Worm (Caenorhabditis elegans): ENCODE measurements around the gene F55B11.3.

The F55B11.3 gene

ce11 chrIV:14395531-14395930 is 29.0 kb upstream of the F55B11.3 start:
- TF ChIP-seq sem-4 (tag; optimal IDR thresholded peaks at IDR 0.05): no peak
- no peak for TF ChIP-seq nhr-21 (tag; optimal IDR thresholded peaks at IDR 0.05)
- TF ChIP-seq sma-9 (GFP tag; optimal IDR thresholded peaks at IDR 0.05): no peak
- TF ChIP-seq sma-9 (tag; optimal IDR thresholded peaks at IDR 0.05): no peak
- no peak for TF ChIP-seq fos-1 (tag; optimal IDR thresholded peaks at IDR 0.05)
- no peak for TF ChIP-seq nhr-6 (tag; optimal IDR thresholded peaks at IDR 0.05)
- TF ChIP-seq lin-39 (tag; optimal IDR thresholded peaks at IDR 0.05): no peak
- TF ChIP-seq zag-1 (tag; optimal IDR thresholded peaks at IDR 0.05): no peak
- no peak for TF ChIP-seq alr-1 (tag; optimal IDR thresholded peaks at IDR 0.05)
- no peak for TF ChIP-seq nhr-23 (tag; optimal IDR thresholded peaks at IDR 0.05)
- no peak for TF ChIP-seq nhr-129 (tag; optimal IDR thresholded peaks at IDR 0.05)
- TF ChIP-seq elt-3 (tag; optimal IDR thresholded peaks at IDR 0.05): no peak
- TF ChIP-seq peb-1 (tag; optimal IDR thresholded peaks at IDR 0.05): no peak
- no peak for TF ChIP-seq crh-2 (tag; optimal IDR thresholded peaks at IDR 0.05)
- no peak for TF ChIP-seq ceh-82 (tag; optimal IDR thresholded peaks at IDR 0.05)
- no peak for TF ChIP-seq R02D3.7 (tag; optimal IDR thresholded peaks at IDR 0.05)
- TF ChIP-seq ztf-1 (GFP tag; conservative IDR thresholded peaks at IDR 0.05): no peak
- no peak for TF ChIP-seq mbf-1 (tag; optimal IDR thresholded peaks at IDR 0.05)

ce11 chrIV:14408569-14408968 is 15.9 kb upstream of the F55B11.3 start:
- TF ChIP-seq R02D3.7 (tag; optimal IDR thresholded peaks at IDR 0.05) (no peak), lsy-2 (tag; optimal IDR thresholded peaks at IDR 0.05) (no peak), gmeb-1 (tag; optimal IDR thresholded peaks at IDR 0.05) (no peak), ceh-82 (tag; optimal IDR thresholded peaks at IDR 0.05) (no peak), sem-4 (tag; optimal IDR thresholded peaks at IDR 0.05) (no peak), mbf-1 (tag; optimal IDR thresholded peaks at IDR 0.05) (no peak), nhr-23 (tag; optimal IDR thresholded peaks at IDR 0.05) (no peak), fos-1 (tag; optimal IDR thresholded peaks at IDR 0.05) (no peak), zag-1 (tag; optimal IDR thresholded peaks at IDR 0.05) (no peak), unc-39 (tag; optimal IDR thresholded peaks at IDR 0.05) (no peak), peb-1 (tag; optimal IDR thresholded peaks at IDR 0.05) (no peak), mab-5 (tag; optimal IDR thresholded peaks at IDR 0.05) (no peak)

- TF ChIP-seq peb-1 (tag; optimal IDR thresholded peaks at IDR 0.05) (no peak), nhr-129 (tag; optimal IDR thresholded peaks at IDR 0.05) (peak; percentile 53)
Observed at ce11 chrIV:14412655-14413054, 11.8 kb upstream of the F55B11.3 start, which contains the start of gene xdh-1. Gene xdh-1 (minus strand): TSS chrIV:14412894.

- TF ChIP-seq mbf-1 (tag; optimal IDR thresholded peaks at IDR 0.05) (no peak), egl-27 (tag; optimal IDR thresholded peaks at IDR 0.05) (no peak), lin-13 (GFP tag; optimal IDR thresholded peaks at IDR 0.05) (no peak), nhr-23 (tag; optimal IDR thresholded peaks at IDR 0.05) (no peak), blmp-1 (tag; optimal IDR thresholded peaks at IDR 0.05; ENCODE audit: insufficient read depth) (no peak), lin-39 (tag; optimal IDR thresholded peaks at IDR 0.05) (no peak), unc-62 (GFP tag; optimal IDR thresholded peaks at IDR 0.05) (no peak), crh-2 (tag; optimal IDR thresholded peaks at IDR 0.05) (peak; percentile 3), C34F6.9 (tag; optimal IDR thresholded peaks at IDR 0.05) (no peak), nhr-77 (tag; optimal IDR thresholded peaks at IDR 0.05) (no peak), zag-1 (tag; optimal IDR thresholded peaks at IDR 0.05) (no peak), skn-1 (tag; optimal IDR thresholded peaks at IDR 0.05) (peak; percentile 82), nhr-10 (tag; optimal IDR thresholded peaks at IDR 0.05) (no peak), ztf-4 (tag; optimal IDR thresholded peaks at IDR 0.05) (no peak), fos-1 (tag; optimal IDR thresholded peaks at IDR 0.05) (peak; percentile 63), dmd-4 (tag; optimal IDR thresholded peaks at IDR 0.05) (no peak), sma-9 (GFP tag; optimal IDR thresholded peaks at IDR 0.05) (peak; percentile 42), sma-9 (tag; optimal IDR thresholded peaks at IDR 0.05) (no peak), nhr-6 (tag; optimal IDR thresholded peaks at IDR 0.05) (no peak), mab-5 (tag; optimal IDR thresholded peaks at IDR 0.05) (no peak), unc-39 (tag; optimal IDR thresholded peaks at IDR 0.05) (no peak), sem-4 (tag; optimal IDR thresholded peaks at IDR 0.05) (no peak), ama-1 (optimal IDR thresholded peaks at IDR 0.05) (no peak), Y55F3AM.14 (GFP tag; optimal IDR thresholded peaks at IDR 0.05) (no peak), nhr-21 (tag; optimal IDR thresholded peaks at IDR 0.05) (no peak), lin-11 (tag; optimal IDR thresholded peaks at IDR 0.05) (no peak), sma-3 (GFP tag; optimal IDR thresholded peaks at IDR 0.05) (no peak), nhr-237 (tag; optimal IDR thresholded peaks at IDR 0.05) (no peak), mdl-1 (tag; optimal IDR thresholded peaks at IDR 0.05) (peak in 1 of 2 experiments; percentile 32), gmeb-1 (tag; optimal IDR thresholded peaks at IDR 0.05) (peak; percentile 29), nhr-11 (tag; optimal IDR thresholded peaks at IDR 0.05) (no peak), nhr-25 (tag; optimal IDR thresholded peaks at IDR 0.05) (no peak), elt-1 (tag; optimal IDR thresholded peaks at IDR 0.05) (no peak)
Observed at ce11 chrIV:14413386-14413785, 11.1 kb upstream of the F55B11.3 start.
